Fruit fly (Drosophila melanogaster) whole organism, embryonic: ENCODE results near the gene CG8379.

Source experiments
- ATbp ChIP-seq: fragments of 200-800 bp; sonication (Bioruptor generic); optimal IDR thresholded peaks from 2 replicates; lab custom pipeline; 2017; ENCODE audit warnings: missing biosample characterization, mild to moderate bottlenecking, missing genetic modification characterization, missing genetic modification reagents
- Antp ChIP-seq: fragments of 200-800 bp; sonication (Bioruptor generic); optimal IDR thresholded peaks from 3 replicates; lab custom pipeline; 2016; ENCODE audit warnings: missing biosample characterization, missing genetic modification characterization
- Bgb ChIP-seq: fragments of 200-800 bp; sonication (Bioruptor generic); IDR thresholded peaks from 2 replicates; pipeline ENCODE4 v1.3.6; 2022; ENCODE audit warnings: missing biosample characterization, missing genetic modification characterization; ENCODE audit not compliant: partially characterized antibody
- CG10366 ChIP-seq: fragments of 200-800 bp; sonication (Bioruptor generic); IDR thresholded peaks from 2 replicates; pipeline ENCODE4 v1.3.6; 2022; ENCODE audit warnings: missing biosample characterization, missing genetic modification characterization
- CG13894 ChIP-seq: fragments of 200-800 bp; sonication (Bioruptor generic); optimal IDR thresholded peaks from 3 replicates; lab custom pipeline; 2018; ENCODE audit warnings: missing biosample characterization, mild to moderate bottlenecking, missing genetic modification characterization, moderate library complexity
- CG15073 ChIP-seq: fragments of 200-800 bp; sonication (Bioruptor generic); optimal IDR thresholded peaks from 2 replicates; lab custom pipeline; 2016; ENCODE audit warnings: missing biosample characterization, missing genetic modification characterization
- CG17328 ChIP-seq: fragments of 200-800 bp; sonication (Bioruptor generic); IDR thresholded peaks from 2 replicates; pipeline ENCODE4 v1.3.6; 2022; ENCODE audit warnings: missing biosample characterization, missing genetic modification characterization
- CG4282 ChIP-seq: fragments of 200-800 bp; sonication (Bioruptor generic); optimal IDR thresholded peaks from 2 replicates; lab custom pipeline; 2016; ENCODE audit warnings: missing biosample characterization, missing genetic modification characterization
- CG4328 ChIP-seq: fragments of 200-800 bp; sonication (Bioruptor generic); optimal IDR thresholded peaks from 3 replicates; lab custom pipeline; 2017; ENCODE audit warnings: missing biosample characterization, missing genetic modification reagents, missing genetic modification characterization
- CG4730 ChIP-seq: fragments of 200-800 bp; sonication (Bioruptor generic); IDR thresholded peaks from 2 replicates; pipeline ENCODE4 v1.3.6; 2022; ENCODE audit warnings: missing biosample characterization, missing genetic modification characterization
- CG4854 ChIP-seq: fragments of 200-800 bp; sonication (Bioruptor generic); optimal IDR thresholded peaks from 2 replicates; lab custom pipeline; 2016; ENCODE audit warnings: missing biosample characterization, missing genetic modification characterization, inconsistent platforms
- CG6654 ChIP-seq: fragments of 200-800 bp; sonication (Bioruptor generic); optimal IDR thresholded peaks from 2 replicates; lab custom pipeline; 2017; ENCODE audit warnings: missing biosample characterization, mild to moderate bottlenecking, missing genetic modification characterization
- CG7271 ChIP-seq: fragments of 200-800 bp; sonication (Bioruptor generic); optimal IDR thresholded peaks from 2 replicates; lab custom pipeline; 2018; ENCODE audit warnings: missing biosample characterization, mild to moderate bottlenecking, missing genetic modification characterization, moderate library complexity
- CG7357 ChIP-seq: fragments of 200-800 bp; sonication (Bioruptor generic); IDR thresholded peaks from 3 replicates; pipeline ENCODE4 v1.3.6; 2022; ENCODE audit warnings: missing biosample characterization, missing genetic modification characterization
- CG9876 ChIP-seq: fragments of 200-800 bp; sonication (Bioruptor generic); optimal IDR thresholded peaks from 2 replicates; lab custom pipeline; 2016; ENCODE audit warnings: missing biosample characterization, missing genetic modification characterization
- Dll ChIP-seq: fragments of 200-800 bp; sonication (Bioruptor generic); IDR thresholded peaks from 4 replicates; pipeline ENCODE4 v1.3.6; 2022; ENCODE audit warnings: missing biosample characterization, missing genetic modification characterization; ENCODE audit not compliant: partially characterized antibody
- Doc3 ChIP-seq: fragments of 200-800 bp; sonication (Bioruptor generic); IDR thresholded peaks from 3 replicates; pipeline ENCODE4 v1.3.6; 2022; ENCODE audit warnings: missing biosample characterization, missing genetic modification characterization; ENCODE audit not compliant: partially characterized antibody
- ERR ChIP-seq: fragments of 200-800 bp; sonication (Bioruptor generic); optimal IDR thresholded peaks from 2 replicates; lab custom pipeline; 2016; ENCODE audit warnings: missing biosample characterization, missing genetic modification characterization
- HmgZ ChIP-seq: fragments of 200-800 bp; sonication (Bioruptor generic); optimal IDR thresholded peaks from 2 replicates; lab custom pipeline; 2018; ENCODE audit warnings: missing biosample characterization, mild to moderate bottlenecking, missing genetic modification characterization
- Lhr ChIP-seq: fragments of 200-800 bp; sonication (Bioruptor generic); optimal IDR thresholded peaks from 3 replicates; lab custom pipeline; 2017; ENCODE audit warnings: mild to moderate bottlenecking, missing biosample characterization, missing genetic modification reagents, missing genetic modification characterization
- Myb ChIP-seq: fragments of 200-800 bp; sonication (Bioruptor generic); optimal IDR thresholded peaks from 2 replicates; lab custom pipeline; 2016; ENCODE audit warnings: missing biosample characterization, missing genetic modification characterization
- Sry-β ChIP-seq: fragments of 200-800 bp; sonication (Bioruptor generic); optimal IDR thresholded peaks from 2 replicates; lab custom pipeline; 2018; ENCODE audit warnings: missing biosample characterization, mild to moderate bottlenecking, missing genetic modification characterization, moderate library complexity
- Ssrp ChIP-seq: fragments of 200-800 bp; sonication (Bioruptor generic); optimal IDR thresholded peaks from 2 replicates; lab custom pipeline; 2018; ENCODE audit warnings: missing biosample characterization, mild to moderate bottlenecking, missing genetic modification characterization, moderate library complexity
- ato ChIP-seq: fragments of 200-800 bp; sonication (Bioruptor generic); IDR thresholded peaks from 2 replicates; pipeline ENCODE4 v1.3.6; 2022; ENCODE audit warnings: missing biosample characterization, missing genetic modification characterization; ENCODE audit not compliant: partially characterized antibody
- ci ChIP-seq: fragments of 200-800 bp; sonication (Bioruptor generic); IDR thresholded peaks from 3 replicates; pipeline ENCODE4 v1.3.6; 2022; ENCODE audit warnings: missing biosample characterization, missing genetic modification characterization
- crc ChIP-seq: fragments of 200-800 bp; sonication (Bioruptor generic); optimal IDR thresholded peaks from 2 replicates; lab custom pipeline; 2016; ENCODE audit warnings: missing biosample characterization, missing genetic modification characterization
- croc ChIP-seq: fragments of 200-800 bp; sonication (Bioruptor generic); conservative IDR thresholded peaks from 3 replicates; pipeline ENCODE4 v1.3.6; 2022; ENCODE audit warnings: missing biosample characterization, missing genetic modification characterization
- dm ChIP-seq: fragments of 200-800 bp; sonication (Bioruptor generic); optimal IDR thresholded peaks from 3 replicates; lab custom pipeline; 2016; ENCODE audit warnings: missing biosample characterization, missing genetic modification characterization
- emc ChIP-seq: fragments of 200-800 bp; sonication (Bioruptor generic); optimal IDR thresholded peaks from 2 replicates; lab custom pipeline; 2016; ENCODE audit warnings: missing biosample characterization, missing genetic modification characterization
- gcm2 ChIP-seq: fragments of 200-800 bp; sonication (Bioruptor generic); optimal IDR thresholded peaks from 2 replicates; lab custom pipeline; 2016; ENCODE audit warnings: missing biosample characterization, missing genetic modification characterization
- gfzf ChIP-seq: fragments of 200-800 bp; sonication (Bioruptor generic); optimal IDR thresholded peaks from 2 replicates; lab custom pipeline; 2016; ENCODE audit warnings: missing biosample characterization, mild to moderate bottlenecking, missing genetic modification characterization, moderate library complexity
- grn ChIP-seq: fragments of 200-800 bp; sonication (Bioruptor generic); optimal IDR thresholded peaks from 3 replicates; lab custom pipeline; 2017; ENCODE audit warnings: missing biosample characterization, missing genetic modification characterization
- gsb ChIP-seq: fragments of 200-800 bp; sonication (Bioruptor generic); IDR thresholded peaks from 2 replicates; pipeline ENCODE4 v1.3.6; 2022; ENCODE audit warnings: missing biosample characterization, missing genetic modification characterization
- p53 ChIP-seq: fragments of 200-800 bp; sonication (Bioruptor generic); optimal IDR thresholded peaks from 2 replicates; lab custom pipeline; 2016; ENCODE audit warnings: missing biosample characterization, missing genetic modification characterization
- peb ChIP-seq: fragments of 200-800 bp; sonication (Bioruptor generic); IDR thresholded peaks from 2 replicates; pipeline ENCODE4 v1.3.6; 2022; ENCODE audit warnings: missing biosample characterization, missing genetic modification characterization
- pum ChIP-seq: fragments of 200-800 bp; sonication (Bioruptor generic); optimal IDR thresholded peaks from 2 replicates; lab custom pipeline; 2016; ENCODE audit warnings: missing biosample characterization, missing genetic modification characterization
- pzg ChIP-seq: fragments of 200-800 bp; sonication (Bioruptor generic); optimal IDR thresholded peaks from 3 replicates; lab custom pipeline; 2018; ENCODE audit warnings: missing biosample characterization, mild to moderate bottlenecking, missing genetic modification characterization, moderate library complexity
- run ChIP-seq: fragments of 200-800 bp; sonication (Bioruptor generic); optimal IDR thresholded peaks from 3 replicates; lab custom pipeline; 2018; ENCODE audit warnings: missing biosample characterization, mild to moderate bottlenecking, missing genetic modification characterization
- shn ChIP-seq: fragments of 200-800 bp; sonication (Bioruptor generic); optimal IDR thresholded peaks from 3 replicates; lab custom pipeline; 2016; ENCODE audit warnings: missing biosample characterization, missing genetic modification characterization
- sima ChIP-seq: fragments of 200-800 bp; sonication (Bioruptor generic); optimal IDR thresholded peaks from 2 replicates; lab custom pipeline; 2016; ENCODE audit warnings: missing biosample characterization, missing genetic modification characterization
- sna ChIP-seq: fragments of 200-800 bp; sonication (Bioruptor generic); IDR thresholded peaks from 2 replicates; pipeline ENCODE4 v1.3.6; 2022; ENCODE audit warnings: missing biosample characterization, missing genetic modification characterization; ENCODE audit not compliant: partially characterized antibody
- sr ChIP-seq: fragments of 200-800 bp; sonication (Bioruptor generic); IDR thresholded peaks from 3 replicates; pipeline ENCODE4 v1.3.6; 2022; ENCODE audit warnings: missing biosample characterization, missing genetic modification characterization
- ssp ChIP-seq: fragments of 200-800 bp; sonication (Bioruptor generic); IDR thresholded peaks from 2 replicates; pipeline ENCODE4 v1.3.6; 2022; ENCODE audit warnings: missing biosample characterization, missing genetic modification characterization
- tio ChIP-seq: fragments of 200-800 bp; sonication (Bioruptor generic); optimal IDR thresholded peaks from 2 replicates; lab custom pipeline; 2017; ENCODE audit warnings: missing biosample characterization, missing genetic modification characterization, inconsistent platforms
- tna ChIP-seq: fragments of 200-800 bp; sonication (Bioruptor generic); IDR thresholded peaks from 2 replicates; pipeline ENCODE4 v1.3.6; 2022; ENCODE audit warnings: missing biosample characterization, missing genetic modification characterization; ENCODE audit not compliant: partially characterized antibody
- toy ChIP-seq: fragments of 200-800 bp; sonication (Bioruptor generic); IDR thresholded peaks from 2 replicates; pipeline ENCODE4 v1.3.6; 2022; ENCODE audit warnings: missing biosample characterization, missing genetic modification characterization
- trem ChIP-seq: fragments of 200-800 bp; optimal IDR thresholded peaks from 3 replicates; lab custom pipeline; 2019; ENCODE audit warnings: missing biosample characterization, mild to moderate bottlenecking, missing genetic modification characterization, moderate library complexity
- twi ChIP-seq: fragments of 200-800 bp; optimal IDR thresholded peaks from 2 replicates; lab custom pipeline; 2019; ENCODE audit warnings: missing biosample characterization, mild to moderate bottlenecking, missing genetic modification characterization, moderate library complexity
- yki ChIP-seq: fragments of >200 bp; optimal IDR thresholded peaks from 3 replicates; lab custom pipeline; 2018
- zen2 ChIP-seq: fragments of 200-800 bp; sonication (Bioruptor generic); IDR thresholded peaks from 3 replicates; pipeline ENCODE4 v1.3.6; 2022; ENCODE audit warnings: missing biosample characterization, missing genetic modification characterization; ENCODE audit not compliant: partially characterized antibody

Gene CG8379

dm6 chr3R:8811323-8811936 is 12.8 kb upstream of the CG8379 start (continued):
- TF ChIP-seq emc (GFP tag; lab: Kevin White, UChicago), result peak; percentile 96
- TF ChIP-seq sima (GFP tag; lab: Kevin White, UChicago), result peak; percentile 96
- TF ChIP-seq sr (GFP tag; lab: Robert Waterston, UW), result peak; percentile 94
- TF ChIP-seq Doc3, result no peak
- TF ChIP-seq crc, result peak; percentile 98
- peak; percentile 97 for TF ChIP-seq toy (GFP tag; lab: Robert Waterston, UW)
- TF ChIP-seq HmgZ (tag; lab: Kevin White, UChicago), result peak; percentile 99
- peak; percentile 98 for TF ChIP-seq dm (GFP tag; lab: Kevin White, UChicago)
- TF ChIP-seq Myb (GFP tag; lab: Kevin White, UChicago), result peak; percentile 93
- TF ChIP-seq yki (lab: Kevin White, UChicago), result no peak
- peak; percentile 92 for TF ChIP-seq CG6654 (GFP tag; lab: Kevin White, UChicago)
- TF ChIP-seq ERR (GFP tag; lab: Kevin White, UChicago), result peak; percentile 98
- peak; percentile 87 for TF ChIP-seq CG7271
- TF ChIP-seq ato (GFP tag; lab: Robert Waterston, UW), result peak; percentile 15; the same call in 1 of the 2 replicates
- peak; percentile 96 for TF ChIP-seq CG4328
- TF ChIP-seq Dll (GFP tag; lab: Robert Waterston, UW), result no peak
- peak; percentile 99 for TF ChIP-seq CG10366 (GFP tag; lab: Robert Waterston, UW)
- TF ChIP-seq Bgb (GFP tag; lab: Robert Waterston, UW), result peak; percentile 61; the same call in 1 of the 2 replicates
- peak; percentile 94 for TF ChIP-seq trem (tag; lab: Kevin White, UChicago)
- TF ChIP-seq sna, result no peak
- peak; percentile 36 for TF ChIP-seq gfzf (GFP tag; lab: Kevin White, UChicago)
- peak; percentile 95 for TF ChIP-seq CG9876
- no peak for TF ChIP-seq zen2 (GFP tag; lab: Robert Waterston, UW)
- TF ChIP-seq CG4282 (GFP tag; lab: Kevin White, UChicago), result peak; percentile 97
- TF ChIP-seq CG4854, result peak; percentile 98
- TF ChIP-seq p53, result peak; percentile 93
- TF ChIP-seq grn (GFP tag; lab: Kevin White, UChicago), result peak; percentile 86
- peak; percentile 98 for TF ChIP-seq pum (GFP tag; lab: Kevin White, UChicago)
- peak; percentile 99 for TF ChIP-seq ci (GFP tag; lab: Robert Waterston, UW)
- TF ChIP-seq CG17328, result peak; percentile 98
- TF ChIP-seq Ssrp (tag; lab: Kevin White, UChicago), result peak; percentile 99
- no peak; the same call in 1 of the 2 replicates for TF ChIP-seq tna (GFP tag; lab: Robert Waterston, UW)
- peak; percentile 95 for TF ChIP-seq twi (tag; lab: Kevin White, UChicago)
- TF ChIP-seq CG13894 (tag; lab: Kevin White, UChicago), result peak; percentile 99
- peak; percentile 41 for TF ChIP-seq pzg (GFP tag; lab: Kevin White, UChicago)
- TF ChIP-seq gsb (GFP tag; lab: Robert Waterston, UW), result peak; percentile 98
- TF ChIP-seq CG4730, result peak; percentile 98
- peak; percentile 94 for TF ChIP-seq CG7357 (GFP tag; lab: Robert Waterston, UW)
- peak; percentile 92 for TF ChIP-seq ssp (GFP tag; lab: Robert Waterston, UW)
- peak; percentile 99 for TF ChIP-seq tio (GFP tag; lab: Kevin White, UChicago)
- peak; percentile 98 for TF ChIP-seq ATbp
- TF ChIP-seq Lhr (GFP tag; lab: Kevin White, UChicago), result peak; percentile 92
- peak; percentile 86 for TF ChIP-seq CG15073 (GFP tag; lab: Kevin White, UChicago)
- peak; percentile 98 for TF ChIP-seq gcm2
- peak; percentile 98 for TF ChIP-seq Antp (GFP tag; lab: Kevin White, UChicago)
- TF ChIP-seq Sry-β (GFP tag; lab: Kevin White, UChicago), result peak; percentile 69
- peak; percentile 96 for TF ChIP-seq peb (GFP tag; lab: Robert Waterston, UW)
- TF ChIP-seq croc (GFP tag; lab: Robert Waterston, UW), result peak; percentile 96
- TF ChIP-seq run, result peak; percentile 98
- TF ChIP-seq shn (GFP tag; lab: Kevin White, UChicago), result peak; percentile 97
